Worm (Caenorhabditis elegans) whole organism, late embryonic: ENCODE measurements around the gene rnp-7.
A peak's percentile ranks its signal among the peaks of the same experiment; 100 is the strongest.

Source experiments
- C08G9.2 ChIP-seq: sonication (generic microtip); optimal IDR thresholded peaks from 2 replicates; lab custom pipeline; 2016; ENCODE audit warnings: mild to moderate bottlenecking, missing genetic modification characterization, moderate library complexity, missing compliant biosample characterization
- C38D4.7 ChIP-seq: fragments of 200-800 bp; sonication (Bioruptor generic); optimal IDR thresholded peaks from 2 replicates; lab custom pipeline; 2018; ENCODE audit warnings: mild to moderate bottlenecking, missing genetic modification characterization, moderate library complexity, missing compliant biosample characterization
- F13H6.1 ChIP-seq: sonication (generic microtip); optimal IDR thresholded peaks from 2 replicates; lab custom pipeline; 2016; ENCODE audit warnings: missing genetic modification characterization, missing compliant biosample characterization
- K09A11.1 ChIP-seq: sonication (generic microtip); optimal IDR thresholded peaks from 2 replicates; lab custom pipeline; 2017; ENCODE audit warnings: antibody characterized with exemption, mild to moderate bottlenecking, missing genetic modification characterization, missing compliant biosample characterization; ENCODE audit not compliant: insufficient read depth
- T23F11.4 ChIP-seq: fragments of 200-800 bp; sonication (Bioruptor generic); optimal IDR thresholded peaks from 2 replicates; lab custom pipeline; 2018; ENCODE audit warnings: mild to moderate bottlenecking, missing genetic modification characterization, missing compliant biosample characterization
- Y22D7AL.16 ChIP-seq: sonication (generic microtip); optimal IDR thresholded peaks from 2 replicates; lab custom pipeline; 2016; ENCODE audit warnings: missing genetic modification characterization, missing compliant biosample characterization
- ama-1 ChIP-seq: fragments of 150-350 bp; optimal IDR thresholded peaks from 2 replicates; lab custom pipeline; 2014
- ceh-14 ChIP-seq: sonication (generic microtip); optimal IDR thresholded peaks from 2 replicates; lab custom pipeline; 2016; ENCODE audit warnings: missing genotype, missing genetic modification characterization, missing compliant biosample characterization
- ceh-18 ChIP-seq: sonication (generic microtip); optimal IDR thresholded peaks from 2 replicates; lab custom pipeline; 2016; ENCODE audit warnings: missing genetic modification characterization, missing compliant biosample characterization
- ceh-2 ChIP-seq: sonication (generic microtip); optimal IDR thresholded peaks from 2 replicates; lab custom pipeline; 2016; ENCODE audit warnings: missing genotype, missing genetic modification characterization, missing compliant biosample characterization
- ceh-22 ChIP-seq: sonication (generic microtip); optimal IDR thresholded peaks from 2 replicates; lab custom pipeline; 2017; ENCODE audit warnings: missing biosample characterization, missing genetic modification characterization
- ceh-24 ChIP-seq: sonication (generic microtip); optimal IDR thresholded peaks from 2 replicates; lab custom pipeline; 2016; ENCODE audit warnings: mild to moderate bottlenecking, missing genetic modification characterization, missing compliant biosample characterization
- ceh-30 ChIP-seq: fragments of 150-350 bp; optimal IDR thresholded peaks from 2 replicates; lab custom pipeline; 2014; ENCODE audit warnings: missing biosample characterization, missing genetic modification characterization
- ceh-31 ChIP-seq: sonication (generic microtip); optimal IDR thresholded peaks from 2 replicates; lab custom pipeline; 2016; ENCODE audit warnings: missing genetic modification characterization, missing compliant biosample characterization
- ceh-45 ChIP-seq: fragments of 200-800 bp; sonication (Bioruptor generic); IDR thresholded peaks from 2 replicates; pipeline ENCODE4 v1.3.6; 2022; ENCODE audit warnings: missing genetic modification reagents, missing genetic modification characterization, missing compliant biosample characterization
- ceh-48 ChIP-seq: sonication (generic microtip); optimal IDR thresholded peaks from 2 replicates; lab custom pipeline; 2016; ENCODE audit warnings: missing genetic modification characterization, inconsistent platforms, missing compliant biosample characterization
- ceh-9 ChIP-seq: sonication (generic microtip); optimal IDR thresholded peaks from 2 replicates; lab custom pipeline; 2016; ENCODE audit warnings: mild to moderate bottlenecking, missing genetic modification characterization, inconsistent platforms, missing compliant biosample characterization
- dmd-4 ChIP-seq: sonication (generic microtip); optimal IDR thresholded peaks from 2 replicates; lab custom pipeline; 2016; ENCODE audit warnings: borderline replicate concordance, missing genetic modification characterization, missing compliant biosample characterization
- elt-2 ChIP-seq: sonication (generic microtip); optimal IDR thresholded peaks from 2 replicates; lab custom pipeline; 2016; ENCODE audit warnings: missing genetic modification reagents, missing genetic modification characterization, missing compliant biosample characterization
- elt-4 ChIP-seq: sonication (generic microtip); optimal IDR thresholded peaks from 2 replicates; lab custom pipeline; 2016; ENCODE audit warnings: missing genetic modification characterization, missing compliant biosample characterization
- ets-4 ChIP-seq: sonication (generic microtip); optimal IDR thresholded peaks from 2 replicates; lab custom pipeline; 2016; ENCODE audit warnings: missing genetic modification characterization, missing compliant biosample characterization
- eyg-1 ChIP-seq: sonication (generic microtip); optimal IDR thresholded peaks from 2 replicates; lab custom pipeline; 2016; ENCODE audit warnings: missing genotype, missing genetic modification characterization, missing compliant biosample characterization
- gmeb-2 ChIP-seq: sonication (generic microtip); optimal IDR thresholded peaks from 2 replicates; lab custom pipeline; 2016; ENCODE audit warnings: missing genetic modification characterization, inconsistent platforms, missing compliant biosample characterization
- hlh-13 ChIP-seq: fragments of 200-800 bp; sonication (Bioruptor generic); optimal IDR thresholded peaks from 2 replicates; lab custom pipeline; 2018; ENCODE audit warnings: mild to moderate bottlenecking, missing genetic modification characterization, missing compliant biosample characterization
- hlh-15 ChIP-seq: sonication (generic microtip); optimal IDR thresholded peaks from 2 replicates; lab custom pipeline; 2016; ENCODE audit warnings: missing genetic modification characterization, missing compliant biosample characterization
- hlh-30 ChIP-seq: sonication (generic microtip); optimal IDR thresholded peaks from 2 replicates; lab custom pipeline; 2017; ENCODE audit warnings: antibody characterized with exemption, missing genetic modification characterization, missing compliant biosample characterization; ENCODE audit not compliant: insufficient read depth
- hlh-6 ChIP-seq: sonication (generic microtip); optimal IDR thresholded peaks from 2 replicates; lab custom pipeline; 2016; ENCODE audit warnings: missing genotype, missing genetic modification characterization, missing compliant biosample characterization
- hlh-8 ChIP-seq: sonication (generic microtip); optimal IDR thresholded peaks from 2 replicates; lab custom pipeline; 2016; ENCODE audit warnings: missing genotype, missing genetic modification characterization, missing compliant biosample characterization
- lin-11 ChIP-seq: fragments of 200-800 bp; sonication (Bioruptor generic); optimal IDR thresholded peaks from 2 replicates; lab custom pipeline; 2018; ENCODE audit warnings: mild to moderate bottlenecking, missing genetic modification characterization, missing compliant biosample characterization
- madf-2 ChIP-seq: sonication (generic microtip); optimal IDR thresholded peaks from 2 replicates; lab custom pipeline; 2017; ENCODE audit warnings: missing genetic modification characterization, missing compliant biosample characterization
- mec-3 ChIP-seq: sonication (generic microtip); optimal IDR thresholded peaks from 2 replicates; lab custom pipeline; 2016; ENCODE audit warnings: borderline replicate concordance, missing genetic modification characterization, missing compliant biosample characterization
- nfya-1 ChIP-seq: sonication (generic microtip); optimal IDR thresholded peaks from 2 replicates; lab custom pipeline; 2017; ENCODE audit warnings: missing genetic modification characterization, mild to moderate bottlenecking, missing compliant biosample characterization, antibody characterized with exemption, moderate library complexity
- nhr-232 ChIP-seq: sonication (generic microtip); optimal IDR thresholded peaks from 2 replicates; lab custom pipeline; 2016; ENCODE audit warnings: missing genetic modification characterization, missing compliant biosample characterization
- odd-2 ChIP-seq: sonication (generic microtip); optimal IDR thresholded peaks from 2 replicates; lab custom pipeline; 2017; ENCODE audit warnings: antibody characterized with exemption, mild to moderate bottlenecking, missing genetic modification characterization, missing compliant biosample characterization
- pat-9 ChIP-seq: fragments of 200-800 bp; sonication (Bioruptor generic); optimal IDR thresholded peaks from 2 replicates; lab custom pipeline; 2018; ENCODE audit warnings: mild to moderate bottlenecking, missing genetic modification characterization, moderate library complexity, missing compliant biosample characterization
- pha-4 ChIP-seq: fragments of 150-350 bp; optimal IDR thresholded peaks from 2 replicates; lab custom pipeline; 2018; ENCODE audit warnings: missing biosample characterization, missing genetic modification reagents, missing genetic modification characterization
- pqm-1 ChIP-seq: sonication (generic microtip); optimal IDR thresholded peaks from 2 replicates; lab custom pipeline; 2016; ENCODE audit warnings: missing genetic modification characterization, missing compliant biosample characterization
- pros-1 ChIP-seq: fragments of 150-350 bp; optimal IDR thresholded peaks from 2 replicates; lab custom pipeline; 2014; ENCODE audit warnings: missing biosample characterization, missing genetic modification reagents, missing genetic modification characterization
- ref-2 ChIP-seq: sonication (generic microtip); optimal IDR thresholded peaks from 2 replicates; lab custom pipeline; 2016; ENCODE audit warnings: missing genetic modification characterization, missing compliant biosample characterization
- rnt-1 ChIP-seq: sonication (generic microtip); optimal IDR thresholded peaks from 2 replicates; lab custom pipeline; 2016; ENCODE audit warnings: missing genetic modification characterization, missing compliant biosample characterization
- sox-2 ChIP-seq: fragments of 200-800 bp; sonication (Bioruptor generic); IDR thresholded peaks from 2 replicates; pipeline ENCODE4 v1.3.6; 2022; ENCODE audit warnings: missing genetic modification reagents, missing genetic modification characterization, missing compliant biosample characterization
- sox-4 ChIP-seq: sonication (generic microtip); optimal IDR thresholded peaks from 2 replicates; lab custom pipeline; 2017; ENCODE audit warnings: mild to moderate bottlenecking, missing genetic modification characterization, inconsistent platforms, missing compliant biosample characterization
- syd-9 ChIP-seq: sonication (generic microtip); optimal IDR thresholded peaks from 2 replicates; lab custom pipeline; 2016; ENCODE audit warnings: mild to moderate bottlenecking, missing genetic modification characterization, moderate library complexity, missing compliant biosample characterization
- tbx-2 ChIP-seq: sonication (generic microtip); optimal IDR thresholded peaks from 2 replicates; lab custom pipeline; 2016; ENCODE audit warnings: missing genetic modification characterization, missing compliant biosample characterization
- tbx-7 ChIP-seq: sonication (generic microtip); optimal IDR thresholded peaks from 2 replicates; lab custom pipeline; 2016; ENCODE audit warnings: missing genotype, missing genetic modification characterization, missing compliant biosample characterization
- ttx-3 ChIP-seq: sonication (generic microtip); optimal IDR thresholded peaks from 2 replicates; lab custom pipeline; 2016; ENCODE audit warnings: missing genetic modification reagents, missing genetic modification characterization, missing compliant biosample characterization
- unc-3 ChIP-seq, 2 experiments: fragments of 200-800 bp in 1 of 2; sonication (Bioruptor generic) in 1 of 2; sonication (generic microtip) in 1 of 2; conservative IDR thresholded peaks in 1 of 2; optimal IDR thresholded peaks in 1 of 2; 2 replicates each; pipeline versions ENCODE4 v1.3.6 to Lab custom; 2016 to 2022; ENCODE audit warnings: missing compliant biosample characterization in 2 of 2, missing genetic modification characterization in 2 of 2, missing genetic modification reagents in 1 of 2
- unc-42 ChIP-seq: sonication (generic microtip); optimal IDR thresholded peaks from 2 replicates; lab custom pipeline; 2016; ENCODE audit warnings: missing genotype, missing genetic modification characterization, missing compliant biosample characterization
- unc-55 ChIP-seq: sonication (generic microtip); optimal IDR thresholded peaks from 2 replicates; lab custom pipeline; 2017; ENCODE audit warnings: missing biosample characterization, missing genetic modification reagents, missing genetic modification characterization
- zip-5 ChIP-seq: sonication (generic microtip); optimal IDR thresholded peaks from 2 replicates; lab custom pipeline; 2016; ENCODE audit warnings: missing genetic modification characterization, missing compliant biosample characterization

The rnp-7 gene

DNA sequence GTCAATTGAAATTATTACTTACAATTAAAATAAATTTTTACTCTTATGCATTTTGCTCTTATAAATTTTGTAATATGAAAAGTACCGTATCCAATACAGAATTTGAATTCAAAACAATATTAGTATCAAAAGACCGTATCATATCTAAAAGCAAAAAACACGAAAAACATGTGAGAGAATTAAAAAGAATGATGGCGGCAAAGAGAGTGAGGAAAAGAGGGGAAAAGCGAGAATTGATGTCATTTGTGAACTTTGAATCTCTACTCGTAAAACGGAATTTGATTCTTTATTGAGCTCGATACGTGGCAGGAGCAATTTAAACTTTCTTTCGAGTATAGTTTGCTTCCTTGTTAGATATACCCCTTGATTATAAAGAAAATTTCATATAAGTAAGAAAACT is 6.4 kb downstream of the rnp-7 start:
- TF ChIP-seq gmeb-2 (tag; lab: Kevin White, UChicago), result no peak
- TF ChIP-seq lin-11 (tag; lab: Kevin White, UChicago), result no peak
- no peak for TF ChIP-seq C08G9.2 (tag; lab: Kevin White, UChicago)
- TF ChIP-seq odd-2, result no peak
- TF ChIP-seq sox-4, result no peak
- no peak for TF ChIP-seq F13H6.1 (tag; lab: Kevin White, UChicago)
- TF ChIP-seq hlh-15 (tag; lab: Kevin White, UChicago), result no peak
- TF ChIP-seq ceh-22, result no peak
- no peak for TF ChIP-seq elt-4 (tag; lab: Kevin White, UChicago)
- TF ChIP-seq ceh-45 (GFP tag; lab: Robert Waterston, UW), result no peak
- no peak for TF ChIP-seq hlh-6 (tag; lab: Kevin White, UChicago)
- TF ChIP-seq hlh-13, result no peak
- no peak for TF ChIP-seq nfya-1
- TF ChIP-seq ref-2 (tag; lab: Kevin White, UChicago), result no peak
- TF ChIP-seq unc-3 (GFP tag; conservative IDR thresholded peaks at IDR 0.05; lab: Robert Waterston, UW), result no peak
- TF ChIP-seq unc-3 (tag; optimal IDR thresholded peaks at IDR 0.05; lab: Kevin White, UChicago), result no peak
- TF ChIP-seq nhr-232 (tag; lab: Kevin White, UChicago), result no peak

DNA sequence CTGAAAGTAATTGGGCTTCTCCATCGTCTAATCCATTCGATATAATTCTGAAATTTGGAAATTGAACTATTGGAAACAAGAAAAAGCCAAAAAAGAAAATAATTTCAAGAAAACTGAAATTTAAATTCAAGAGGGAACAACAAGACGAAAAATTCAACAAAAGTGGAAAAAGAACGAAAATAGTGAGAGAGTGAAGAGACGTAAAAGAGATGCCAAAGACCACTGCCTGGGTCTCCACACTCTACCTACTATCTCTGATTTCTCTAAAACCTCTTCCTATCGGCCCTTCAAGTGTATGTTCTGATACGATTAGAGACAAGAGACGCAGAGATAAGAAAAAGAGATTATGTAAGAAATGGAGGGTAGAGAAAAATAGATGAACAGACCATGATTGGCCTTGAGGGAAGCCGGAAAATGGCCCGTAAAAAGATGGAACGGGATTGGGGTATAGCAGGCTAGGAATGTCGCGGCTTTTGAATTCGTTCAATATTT is 7.2 kb downstream of the rnp-7 start, which contains the start of gene ogt-1:
TSS of gene ogt-1 (minus strand) at position 51 of the 492 bp plus-strand sequence.
- TF ChIP-seq ceh-14 (tag; lab: Kevin White, UChicago), result no peak
- no peak for TF ChIP-seq pqm-1
- no peak for TF ChIP-seq ceh-24 (tag; lab: Kevin White, UChicago)
- TF ChIP-seq C38D4.7, result no peak
- TF ChIP-seq pat-9 (tag; lab: Kevin White, UChicago), result no peak
- no peak for TF ChIP-seq pha-4 (tag; lab: Kevin White, UChicago)
- no peak for TF ChIP-seq madf-2 (tag; lab: Kevin White, UChicago)
- TF ChIP-seq lin-11 (tag; lab: Kevin White, UChicago), result no peak
- TF ChIP-seq pros-1 (tag; lab: Kevin White, UChicago), result no peak
- no peak for TF ChIP-seq gmeb-2 (tag; lab: Kevin White, UChicago)
- no peak for TF ChIP-seq ceh-2 (tag; lab: Kevin White, UChicago)
- TF ChIP-seq syd-9 (tag; lab: Kevin White, UChicago), result no peak
- peak; percentile 66 for TF ChIP-seq unc-42 (tag; lab: Kevin White, UChicago)
- no peak for TF ChIP-seq zip-5 (tag; lab: Kevin White, UChicago)
- no peak for TF ChIP-seq K09A11.1 (tag; lab: Kevin White, UChicago)
- no peak for TF ChIP-seq Y22D7AL.16 (tag; lab: Kevin White, UChicago)
- TF ChIP-seq mec-3 (tag; lab: Kevin White, UChicago), result no peak
- TF ChIP-seq unc-55 (GFP tag; lab: Kevin White, UChicago), result peak; percentile 78
- no peak for TF ChIP-seq F13H6.1 (tag; lab: Kevin White, UChicago)
- TF ChIP-seq hlh-15 (tag; lab: Kevin White, UChicago), result no peak
- no peak for TF ChIP-seq hlh-8 (tag; lab: Kevin White, UChicago)
- TF ChIP-seq ceh-48 (tag; lab: Kevin White, UChicago), result no peak
- TF ChIP-seq ceh-18 (tag; lab: Kevin White, UChicago), result peak; percentile 9
- peak; percentile 14 for TF ChIP-seq rnt-1 (tag; lab: Kevin White, UChicago)
- TF ChIP-seq tbx-2 (tag; lab: Kevin White, UChicago), result peak; percentile 4
- no peak for TF ChIP-seq ttx-3 (tag; lab: Kevin White, UChicago)
- no peak for TF ChIP-seq nhr-232 (tag; lab: Kevin White, UChicago)
- TF ChIP-seq ama-1 (lab: Kevin White, UChicago), result no peak
- TF ChIP-seq tbx-7 (tag; lab: Kevin White, UChicago), result no peak
- no peak for TF ChIP-seq ceh-22
- TF ChIP-seq sox-2 (GFP tag; lab: Robert Waterston, UW), result no peak
- no peak for TF ChIP-seq dmd-4
- TF ChIP-seq ceh-31 (tag; lab: Kevin White, UChicago), result peak; percentile 68
- TF ChIP-seq elt-2, result no peak
- TF ChIP-seq hlh-13, result no peak
- TF ChIP-seq ceh-9 (tag; lab: Kevin White, UChicago), result no peak
- TF ChIP-seq ets-4 (tag; lab: Kevin White, UChicago), result no peak
- no peak for TF ChIP-seq eyg-1
- TF ChIP-seq hlh-30 (tag; lab: Kevin White, UChicago), result no peak
- TF ChIP-seq ceh-30 (tag; lab: Kevin White, UChicago), result no peak
- TF ChIP-seq ref-2 (tag; lab: Kevin White, UChicago), result no peak
- TF ChIP-seq T23F11.4 (GFP tag; lab: Kevin White, UChicago), result no peak
